Fruit fly (Drosophila melanogaster): ENCODE measurements around the gene Teh4.
A peak's percentile ranks its signal among the peaks of the same experiment; 100 is the strongest.

Teh4 gene

DNA sequence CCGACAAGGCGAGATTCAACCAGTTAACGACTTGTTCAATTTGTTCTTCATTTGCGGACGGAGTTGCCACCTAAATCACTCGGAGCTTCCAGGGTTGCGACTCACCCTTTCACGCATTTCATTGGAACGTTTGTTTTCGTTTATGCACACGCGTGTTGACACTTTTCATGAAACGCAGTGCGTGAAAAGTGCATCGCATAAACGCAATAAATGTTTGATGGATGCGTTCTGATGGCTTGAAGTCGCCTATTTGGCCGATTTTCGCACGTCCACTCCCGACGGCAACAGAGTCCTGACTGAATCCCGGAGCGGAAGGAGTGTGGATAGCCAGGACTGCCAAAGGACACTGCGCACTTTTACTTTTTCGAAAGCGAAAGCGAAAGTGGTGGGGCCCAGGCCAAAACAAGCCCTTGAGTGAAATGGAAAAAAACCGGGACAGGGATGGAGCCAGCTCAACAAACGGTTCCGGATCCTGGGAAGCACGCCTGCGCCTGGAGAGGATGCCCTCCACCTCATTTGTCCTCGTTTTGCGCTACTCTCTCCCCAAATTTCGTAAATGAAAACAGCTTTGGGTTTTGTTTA lies at the start of gene Teh4:
Teh4 (minus strand) TSS at position 290 of the 582 bp plus-strand sequence.
- TF ChIP-seq pan (optimal IDR thresholded peaks at IDR 0.05), result no peak

DNA sequence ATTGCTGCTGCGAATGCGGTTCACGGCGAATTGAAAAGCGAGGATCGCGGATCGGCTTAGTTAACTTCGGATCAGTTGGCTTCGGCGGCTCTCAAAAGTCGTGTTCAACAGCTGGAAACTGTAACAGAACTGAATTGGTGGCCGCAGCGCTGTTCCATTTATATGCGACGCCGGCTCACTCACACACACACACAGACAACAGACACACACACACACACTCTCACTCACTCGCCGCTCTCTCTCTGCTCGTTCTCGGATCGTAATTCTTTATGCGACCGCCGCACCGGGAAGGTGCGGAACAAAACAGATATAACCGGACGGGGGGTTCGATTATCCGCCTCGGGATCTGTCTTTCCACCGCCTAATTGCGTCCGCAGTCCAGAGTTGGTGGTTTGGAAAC lies 49.1 kb upstream of the Teh4 start, which contains the start of gene CG46460:
CG46460 (minus strand) TSS at position 139 of the 400 bp plus-strand sequence.
- no peak for TF ChIP-seq dsf (GFP tag; optimal IDR thresholded peaks at IDR 0.05; ENCODE audit: borderline replicate concordance)
- no peak for TF ChIP-seq woc (GFP tag; optimal IDR thresholded peaks at IDR 0.05)
- TF ChIP-seq psq (GFP tag; optimal IDR thresholded peaks at IDR 0.05), result no peak
- no peak for TF ChIP-seq Vsx2 (GFP tag; optimal IDR thresholded peaks at IDR 0.05; ENCODE audit: partially characterized antibody)
- no peak for TF ChIP-seq Mio (GFP tag; optimal IDR thresholded peaks at IDR 0.05)
- no peak for TF ChIP-seq Dfd (GFP tag; optimal IDR thresholded peaks at IDR 0.05)
- TF ChIP-seq brk (GFP tag; optimal IDR thresholded peaks at IDR 0.05), result no peak
- no peak for TF ChIP-seq Rel (GFP tag; optimal IDR thresholded peaks at IDR 0.05)
- peak; percentile 58 for TF ChIP-seq Rel (tag; optimal IDR thresholded peaks at IDR 0.05)
- no peak for TF ChIP-seq CG32264 (GFP tag; optimal IDR thresholded peaks at IDR 0.05)
- no peak for TF ChIP-seq ey (GFP tag; optimal IDR thresholded peaks at IDR 0.05)
- TF ChIP-seq sage (GFP tag; optimal IDR thresholded peaks at IDR 0.05), result no peak
- TF ChIP-seq dl (GFP tag; optimal IDR thresholded peaks at IDR 0.05; ENCODE audit: insufficient read depth in 1 of 2, partially characterized antibody in 2 of 2), result peak in 1 of 2 experiments; percentile 14
- no peak for TF ChIP-seq tai (GFP tag; optimal IDR thresholded peaks at IDR 0.05)
- TF ChIP-seq pan (optimal IDR thresholded peaks at IDR 0.05), result no peak
- no peak for TF ChIP-seq lola (GFP tag; optimal IDR thresholded peaks at IDR 0.05)
- peak; percentile 40 for TF ChIP-seq Hnf4 (GFP tag; optimal IDR thresholded peaks at IDR 0.05)
- TF ChIP-seq Abd-B (GFP tag; optimal IDR thresholded peaks at IDR 0.05), result no peak
- TF ChIP-seq rgr (GFP tag; optimal IDR thresholded peaks at IDR 0.05), result peak; percentile 26
- no peak for TF ChIP-seq usp (GFP tag; optimal IDR thresholded peaks at IDR 0.05)
- TF ChIP-seq sv (GFP tag; optimal IDR thresholded peaks at IDR 0.05), result no peak
- TF ChIP-seq h (GFP tag; optimal IDR thresholded peaks at IDR 0.05), result peak; percentile 31
- no peak for TF ChIP-seq CG9705 (GFP tag; optimal IDR thresholded peaks at IDR 0.05)
- TF ChIP-seq N (GFP tag; optimal IDR thresholded peaks at IDR 0.05), result peak; percentile 33
- peak in 1 of 2 experiments; percentile 47 for TF ChIP-seq foxo (GFP tag; optimal IDR thresholded peaks at IDR 0.05)
- no peak for TF ChIP-seq Sp1 (GFP tag; optimal IDR thresholded peaks at IDR 0.05)
- peak; percentile 38 for TF ChIP-seq fru (GFP tag; optimal IDR thresholded peaks at IDR 0.05)
- no peak for TF ChIP-seq GATAd (GFP tag; optimal IDR thresholded peaks at IDR 0.05)
- no peak for TF ChIP-seq HLH106 (tag; optimal IDR thresholded peaks at IDR 0.05)
- peak; percentile 25 for TF ChIP-seq Dif (GFP tag; optimal IDR thresholded peaks at IDR 0.05; ENCODE audit: partially characterized antibody)
- no peak for TF ChIP-seq CrebA (GFP tag; optimal IDR thresholded peaks at IDR 0.05; ENCODE audit: borderline replicate concordance)
- peak; percentile 28 for TF ChIP-seq Hr83 (GFP tag; optimal IDR thresholded peaks at IDR 0.05; ENCODE audit: poor library complexity, severe bottlenecking)
- no peak for TF ChIP-seq Myc (optimal IDR thresholded peaks at IDR 0.05)
- TF ChIP-seq OdsH (GFP tag; optimal IDR thresholded peaks at IDR 0.05), result no peak
- TF ChIP-seq jim (GFP tag; optimal IDR thresholded peaks at IDR 0.05), result no peak
- TF ChIP-seq Jra (GFP tag; optimal IDR thresholded peaks at IDR 0.05), result no peak
- TF ChIP-seq dmrt93B (GFP tag; optimal IDR thresholded peaks at IDR 0.05), result peak; percentile 13
- no peak for TF ChIP-seq Hr78 (GFP tag; optimal IDR thresholded peaks at IDR 0.05)
- no peak for TF ChIP-seq br (GFP tag; optimal IDR thresholded peaks at IDR 0.05)

Measured in whole organism, wandering third instar larva.